Worm (Caenorhabditis elegans) whole organism, L2 larva: ENCODE data around the gene kap-1.

Source experiments
- C34F6.9 ChIP-seq: fragments of 150-350 bp; optimal IDR thresholded peaks from 2 replicates; lab custom pipeline; 2014; ENCODE audit warnings: missing biosample characterization, missing genetic modification characterization
- F13H6.1 ChIP-seq: sonication (generic microtip); optimal IDR thresholded peaks from 2 replicates; lab custom pipeline; 2016; ENCODE audit warnings: missing genetic modification characterization, missing compliant biosample characterization
- R02D3.7 ChIP-seq: fragments of 150-350 bp; optimal IDR thresholded peaks from 2 replicates; lab custom pipeline; 2014; ENCODE audit warnings: missing biosample characterization, missing genetic modification characterization
- Y55F3AM.14 ChIP-seq: fragments of 200-800 bp; sonication (Bioruptor generic); optimal IDR thresholded peaks from 2 replicates; lab custom pipeline; 2018; ENCODE audit warnings: mild to moderate bottlenecking, missing genetic modification characterization, missing compliant biosample characterization
- alr-1 ChIP-seq: fragments of 150-350 bp; optimal IDR thresholded peaks from 2 replicates; lab custom pipeline; 2014; ENCODE audit warnings: missing biosample characterization, missing genetic modification characterization
- aly-2 ChIP-seq: fragments of 150-350 bp; optimal IDR thresholded peaks from 2 replicates; lab custom pipeline; 2014; ENCODE audit warnings: missing biosample characterization, missing genetic modification characterization
- ama-1 ChIP-seq: fragments of 150-350 bp; optimal IDR thresholded peaks from 2 replicates; lab custom pipeline; 2018; ENCODE audit warnings: inconsistent platforms
- blmp-1 ChIP-seq: sonication (generic microtip); optimal IDR thresholded peaks from 2 replicates; lab custom pipeline; 2017; ENCODE audit warnings: missing genetic modification characterization, mild to moderate bottlenecking, missing compliant biosample characterization, antibody characterized with exemption, moderate library complexity; ENCODE audit not compliant: insufficient read depth
- ceh-16 ChIP-seq: fragments of 150-350 bp; optimal IDR thresholded peaks from 2 replicates; lab custom pipeline; 2014; ENCODE audit warnings: missing biosample characterization, missing genetic modification characterization
- ceh-82 ChIP-seq: fragments of 150-350 bp; optimal IDR thresholded peaks from 2 replicates; lab custom pipeline; 2014; ENCODE audit warnings: missing biosample characterization, missing genetic modification characterization
- crh-2 ChIP-seq: sonication (generic microtip); optimal IDR thresholded peaks from 2 replicates; lab custom pipeline; 2017; ENCODE audit warnings: missing biosample characterization, missing genetic modification characterization
- dmd-4 ChIP-seq: sonication (generic microtip); optimal IDR thresholded peaks from 2 replicates; lab custom pipeline; 2017; ENCODE audit warnings: missing biosample characterization, missing genetic modification characterization
- egl-27 ChIP-seq: sonication (generic microtip); optimal IDR thresholded peaks from 3 replicates; lab custom pipeline; 2017; ENCODE audit warnings: missing biosample characterization, missing genetic modification reagents, missing genetic modification characterization
- elt-1 ChIP-seq: fragments of 150-350 bp; optimal IDR thresholded peaks from 2 replicates; lab custom pipeline; 2014; ENCODE audit warnings: missing biosample characterization, missing genetic modification characterization
- fos-1 ChIP-seq: fragments of 150-350 bp; optimal IDR thresholded peaks from 2 replicates; lab custom pipeline; 2014; ENCODE audit warnings: missing biosample characterization, missing genetic modification characterization
- gmeb-1 ChIP-seq: fragments of 150-350 bp; optimal IDR thresholded peaks from 2 replicates; lab custom pipeline; 2014; ENCODE audit warnings: missing biosample characterization, missing genetic modification characterization
- lin-11 ChIP-seq: fragments of 150-350 bp; sonication (generic microtip); optimal IDR thresholded peaks from 2 replicates; lab custom pipeline; 2014; ENCODE audit warnings: missing biosample characterization, missing genetic modification characterization, inconsistent platforms, mixed read lengths
- lin-39 ChIP-seq: fragments of 150-350 bp; optimal IDR thresholded peaks from 2 replicates; lab custom pipeline; 2014; ENCODE audit warnings: missing biosample characterization, missing genetic modification reagents, missing genetic modification characterization
- lsy-2 ChIP-seq, 2 experiments: fragments of 150-350 bp in 1 of 2; sonication (generic microtip) in 1 of 2; optimal IDR thresholded peaks; 2 replicates each; lab custom pipeline; 2014 to 2017; ENCODE audit warnings: missing biosample characterization in 2 of 2, missing genetic modification characterization in 2 of 2
- mab-5 ChIP-seq: fragments of 150-350 bp; optimal IDR thresholded peaks from 2 replicates; lab custom pipeline; 2014; ENCODE audit warnings: missing biosample characterization, missing genetic modification characterization
- nhr-10 ChIP-seq: sonication (generic microtip); optimal IDR thresholded peaks from 2 replicates; lab custom pipeline; 2017; ENCODE audit warnings: missing biosample characterization, missing genetic modification characterization
- nhr-11 ChIP-seq: fragments of 150-350 bp; optimal IDR thresholded peaks from 2 replicates; lab custom pipeline; 2014; ENCODE audit warnings: missing biosample characterization, missing genetic modification characterization
- nhr-129 ChIP-seq: fragments of 150-350 bp; optimal IDR thresholded peaks from 2 replicates; lab custom pipeline; 2014; ENCODE audit warnings: missing biosample characterization, missing genetic modification characterization
- nhr-21 ChIP-seq: fragments of 150-350 bp; optimal IDR thresholded peaks from 2 replicates; lab custom pipeline; 2014; ENCODE audit warnings: missing biosample characterization, missing genetic modification characterization
- nhr-23 ChIP-seq: fragments of 150-350 bp; optimal IDR thresholded peaks from 2 replicates; lab custom pipeline; 2014; ENCODE audit warnings: missing biosample characterization, missing genetic modification reagents, missing genetic modification characterization
- nhr-25 ChIP-seq: fragments of 150-350 bp; sonication (generic microtip); optimal IDR thresholded peaks from 3 replicates; lab custom pipeline; 2014; ENCODE audit warnings: missing biosample characterization, missing genetic modification characterization
- nhr-6 ChIP-seq: fragments of 150-350 bp; optimal IDR thresholded peaks from 2 replicates; lab custom pipeline; 2014; ENCODE audit warnings: missing biosample characterization, missing genetic modification characterization
- sem-4 ChIP-seq: fragments of 150-350 bp; optimal IDR thresholded peaks from 2 replicates; lab custom pipeline; 2014; ENCODE audit warnings: missing biosample characterization, missing genetic modification reagents, missing genetic modification characterization
- skn-1 ChIP-seq: sonication (generic microtip); optimal IDR thresholded peaks from 2 replicates; lab custom pipeline; 2017; ENCODE audit warnings: missing biosample characterization, missing genetic modification characterization
- sma-9 ChIP-seq, 2 experiments: fragments of 150-350 bp in 1 of 2; sonication (generic microtip) in 1 of 2; optimal IDR thresholded peaks; 2 replicates each; lab custom pipeline; 2014 to 2016; ENCODE audit warnings: missing genetic modification characterization in 2 of 2, mild to moderate bottlenecking in 1 of 2, missing biosample characterization in 1 of 2, missing compliant biosample characterization in 1 of 2, missing genetic modification reagents in 1 of 2, moderate library complexity in 1 of 2
- unc-39 ChIP-seq: fragments of 150-350 bp; optimal IDR thresholded peaks from 2 replicates; lab custom pipeline; 2014; ENCODE audit warnings: missing biosample characterization, missing genetic modification characterization
- unc-55 ChIP-seq: fragments of 150-350 bp; sonication (generic microtip); optimal IDR thresholded peaks from 3 replicates; lab custom pipeline; 2014; ENCODE audit warnings: missing biosample characterization, missing genetic modification reagents, missing genetic modification characterization
- unc-62 ChIP-seq: fragments of 150-350 bp; optimal IDR thresholded peaks from 2 replicates; lab custom pipeline; 2014; ENCODE audit warnings: missing biosample characterization, missing genetic modification reagents, missing genetic modification characterization
- ztf-1 ChIP-seq: fragments of 200-800 bp; sonication (Bioruptor generic); conservative IDR thresholded peaks from 2 replicates; pipeline ENCODE4 v1.3.6; 2022; ENCODE audit warnings: missing genetic modification characterization, missing compliant biosample characterization
- ztf-4 ChIP-seq: fragments of 150-350 bp; optimal IDR thresholded peaks from 2 replicates; lab custom pipeline; 2014; ENCODE audit warnings: missing biosample characterization, missing genetic modification characterization

Gene kap-1

DNA sequence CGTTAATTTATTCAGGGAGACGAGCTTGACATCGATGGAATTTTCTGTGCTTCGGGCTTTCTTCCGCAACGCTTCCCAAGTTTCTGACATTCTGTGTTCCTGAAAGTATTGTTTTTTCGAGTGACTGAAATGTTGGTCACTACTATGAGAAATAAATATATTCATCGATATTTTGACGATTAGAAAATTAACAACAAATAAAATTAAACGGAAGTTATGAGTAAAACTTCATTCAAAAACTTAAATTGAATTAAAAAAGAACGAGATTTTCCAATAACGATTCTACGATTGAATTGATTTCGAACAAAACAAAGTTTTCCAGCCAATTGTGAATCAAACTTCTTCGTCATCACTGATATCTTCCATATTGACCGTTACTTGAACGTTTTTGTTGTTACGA is 10.4 kb downstream of the kap-1 start, which contains the start of gene gos-28:
Gene gos-28 (minus strand): TSS at position 101 of the 400 bp plus-strand sequence.
- TF ChIP-seq nhr-25 (no peak), gmeb-1 (tag; lab: Kevin White, UChicago) (no peak), R02D3.7 (tag; lab: Kevin White, UChicago) (no peak), aly-2 (no peak), nhr-6 (tag; lab: Kevin White, UChicago) (no peak), dmd-4 (tag; lab: Kevin White, UChicago) (no peak), sem-4 (tag; lab: Kevin White, UChicago) (no peak), lin-11 (no peak), Y55F3AM.14 (no peak), mab-5 (tag; lab: Kevin White, UChicago) (no peak)
- TF ChIP-seq, all 48 proteins: peak for 0

ce11 chrIII:7353871-7354270 is 15.2 kb downstream of the kap-1 start, which contains the start of gene F08F8.9:
TSS of gene F08F8.9 (minus strand) at chrIII:7353971.
- no peak for TF ChIP-seq fos-1 (tag; lab: Kevin White, UChicago)
- no peak for TF ChIP-seq elt-1 (tag; lab: Kevin White, UChicago)
- TF ChIP-seq nhr-11 (tag; lab: Kevin White, UChicago) = no peak
- TF ChIP-seq crh-2 (tag; lab: Kevin White, UChicago) = peak; percentile 8

DNA sequence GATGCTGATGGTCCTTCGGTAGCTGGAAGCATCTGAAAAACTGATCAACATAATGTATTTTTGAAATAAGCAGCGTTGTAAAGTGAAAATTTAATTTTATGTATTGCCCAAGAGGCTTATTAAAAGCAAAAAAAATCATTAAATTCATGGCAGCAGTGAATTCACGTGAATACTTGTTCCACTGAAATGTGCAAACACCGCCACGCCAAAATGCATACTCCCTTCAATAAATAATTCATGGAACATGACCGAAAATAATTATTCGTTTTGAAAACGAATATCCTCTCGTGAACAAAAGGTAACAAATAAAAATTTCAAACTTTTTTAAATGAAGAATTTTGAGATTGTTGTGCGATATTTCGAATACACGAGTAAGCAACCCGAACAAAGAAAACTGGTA is 18.7 kb downstream of the kap-1 start, which contains the start of gene F08F8.10:
Gene F08F8.10 (minus strand): TSS at position 38 of the 400 bp plus-strand sequence.
- TF ChIP-seq C34F6.9 (tag; lab: Kevin White, UChicago) (peak; percentile 83), nhr-6 (tag; lab: Kevin White, UChicago) (no peak), ztf-1 (no peak), lsy-2 (tag; optimal IDR thresholded peaks at IDR 0.05; lab: Kevin White, UChicago) (peak in 1 of 2 experiments; percentile 62), ama-1 (no peak), F13H6.1 (tag; lab: Kevin White, UChicago) (peak; percentile 0), nhr-129 (tag; lab: Kevin White, UChicago) (peak; percentile 45), unc-55 (GFP tag; lab: Kevin White, UChicago) (peak; percentile 57), crh-2 (tag; lab: Kevin White, UChicago) (peak; percentile 44), nhr-25 (peak; percentile 38), lin-39 (no peak), sma-9 (GFP tag; optimal IDR thresholded peaks at IDR 0.05; lab: Kevin White, UChicago) (peak; percentile 46), sma-9 (tag; optimal IDR thresholded peaks at IDR 0.05; lab: Kevin White, UChicago) (no peak)

DNA sequence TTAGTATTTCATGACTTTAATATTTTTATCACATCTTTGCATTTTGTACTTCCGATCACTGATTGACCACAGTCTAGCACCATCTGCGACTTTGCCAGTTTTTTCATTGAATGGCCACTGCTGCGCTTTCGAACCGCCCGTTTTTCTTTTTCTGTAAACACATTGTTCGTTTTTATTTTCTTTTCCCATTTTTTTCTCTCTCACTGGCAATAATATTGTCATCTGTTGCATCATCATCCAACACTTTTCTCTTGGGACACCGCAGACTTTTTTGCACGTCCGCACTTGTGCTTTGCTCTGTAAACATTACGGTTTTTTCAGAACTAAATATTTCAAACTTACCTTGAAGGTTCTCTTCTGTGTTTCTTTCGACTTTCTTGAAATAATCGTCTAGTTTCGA is 20.0 kb downstream of the kap-1 start:
- peak; percentile 96 for TF ChIP-seq nhr-129 (tag; lab: Kevin White, UChicago)
- TF ChIP-seq nhr-21 (tag; lab: Kevin White, UChicago) = no peak

DNA sequence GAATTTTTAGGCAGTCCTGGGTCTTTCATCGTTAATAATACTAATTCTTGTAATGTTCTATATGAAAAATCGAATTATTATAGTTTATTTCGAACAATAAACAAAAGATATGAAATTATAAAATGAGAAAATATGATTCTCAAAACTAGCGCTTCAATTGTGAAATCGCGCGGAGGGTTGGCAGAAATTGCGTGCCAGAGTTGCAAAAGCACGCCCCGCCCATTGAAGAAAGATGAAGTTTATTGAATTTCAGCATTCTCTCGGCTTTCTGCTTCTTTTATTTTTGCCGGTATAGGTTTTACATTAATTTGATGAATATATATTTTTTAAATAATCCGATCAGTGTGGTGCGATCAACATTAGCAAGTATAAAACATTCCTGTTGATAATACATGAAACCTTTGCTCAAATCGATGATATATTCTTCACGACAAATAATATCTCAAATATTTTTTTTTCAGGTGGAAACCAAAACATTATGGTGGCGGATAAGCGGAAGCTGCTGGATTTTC is 20.5 kb downstream of the kap-1 start, which contains the start of the genes eco-1 and hmgr-1:
Gene eco-1 (minus strand): TSS at position 59 of the 512 bp plus-strand sequence.
Gene hmgr-1 (plus strand): TSS at position 462 of the 512 bp plus-strand sequence.
- TF ChIP-seq alr-1 (tag; lab: Kevin White, UChicago) (no peak), sma-9 (GFP tag; optimal IDR thresholded peaks at IDR 0.05; lab: Kevin White, UChicago) (peak; percentile 54), sma-9 (tag; optimal IDR thresholded peaks at IDR 0.05; lab: Kevin White, UChicago) (no peak), nhr-23 (tag; lab: Kevin White, UChicago) (no peak), unc-39 (tag; lab: Kevin White, UChicago) (no peak), skn-1 (tag; lab: Kevin White, UChicago) (no peak), lin-39 (no peak), ztf-1 (no peak), ceh-16 (tag; lab: Kevin White, UChicago) (no peak), unc-55 (GFP tag; lab: Kevin White, UChicago) (peak; percentile 60), C34F6.9 (tag; lab: Kevin White, UChicago) (peak; percentile 46), lsy-2 (tag; optimal IDR thresholded peaks at IDR 0.05; lab: Kevin White, UChicago) (peak; percentile 31 to 64), gmeb-1 (tag; lab: Kevin White, UChicago) (peak; percentile 70), sem-4 (tag; lab: Kevin White, UChicago) (no peak)

ce11 chrIII:7365602-7366001 is 27.0 kb downstream of the kap-1 start, which contains the start of gene F08F8.11:
TSS of gene F08F8.11 (plus strand) at chrIII:7365902.
- TF ChIP-seq nhr-11 (tag; lab: Kevin White, UChicago) (no peak), egl-27 (tag; lab: Kevin White, UChicago) (no peak), C34F6.9 (tag; lab: Kevin White, UChicago) (no peak), ztf-4 (tag; lab: Kevin White, UChicago) (no peak), nhr-10 (tag; lab: Kevin White, UChicago) (no peak), nhr-21 (tag; lab: Kevin White, UChicago) (no peak), ztf-1 (no peak), blmp-1 (tag; lab: Kevin White, UChicago) (no peak), nhr-129 (tag; lab: Kevin White, UChicago) (no peak), unc-62 (GFP tag; lab: Kevin White, UChicago) (no peak), dmd-4 (tag; lab: Kevin White, UChicago) (no peak), ceh-82 (tag; lab: Kevin White, UChicago) (no peak)
